Fruit fly (Drosophila melanogaster) whole organism, embryonic: ENCODE data around the gene Gnpat.

ENCODE experiments used
- BtbVII ChIP-seq: fragments of 200-800 bp; sonication (Bioruptor generic); optimal IDR thresholded peaks from 3 replicates; lab custom pipeline; 2017; ENCODE audit warnings: missing biosample characterization, mild to moderate bottlenecking, missing genetic modification characterization
- CG1024 ChIP-seq: fragments of 200-800 bp; sonication (Bioruptor generic); IDR thresholded peaks from 2 replicates; pipeline ENCODE4 v1.3.6; 2022; ENCODE audit warnings: missing biosample characterization, missing genetic modification characterization
- CG10267 ChIP-seq: fragments of 200-800 bp; sonication (Bioruptor generic); optimal IDR thresholded peaks from 2 replicates; lab custom pipeline; 2018; ENCODE audit warnings: missing biosample characterization, mild to moderate bottlenecking, missing genetic modification characterization, moderate library complexity
- CG1603 ChIP-seq: fragments of 200-800 bp; sonication (Bioruptor generic); optimal IDR thresholded peaks from 2 replicates; lab custom pipeline; 2019; ENCODE audit warnings: missing biosample characterization, mild to moderate bottlenecking, missing genetic modification characterization, moderate library complexity
- CG17802 ChIP-seq: fragments of 200-800 bp; sonication (Bioruptor generic); optimal IDR thresholded peaks from 2 replicates; lab custom pipeline; 2018; ENCODE audit warnings: missing biosample characterization, mild to moderate bottlenecking, missing genetic modification characterization, moderate library complexity
- CG18262 ChIP-seq: fragments of 200-800 bp; optimal IDR thresholded peaks from 3 replicates; lab custom pipeline; 2019; ENCODE audit warnings: missing biosample characterization, mild to moderate bottlenecking, missing genetic modification characterization, moderate library complexity
- CG2712 ChIP-seq: fragments of 200-800 bp; optimal IDR thresholded peaks from 3 replicates; lab custom pipeline; 2019; ENCODE audit warnings: missing biosample characterization, mild to moderate bottlenecking, missing genetic modification characterization, moderate library complexity
- CG30020 ChIP-seq: fragments of 200-800 bp; optimal IDR thresholded peaks from 2 replicates; lab custom pipeline; 2019; ENCODE audit warnings: missing biosample characterization, mild to moderate bottlenecking, missing genetic modification characterization, moderate library complexity
- CG42726 ChIP-seq: fragments of 200-800 bp; sonication (Bioruptor generic); IDR thresholded peaks from 2 replicates; pipeline ENCODE4 v1.3.6; 2022; ENCODE audit warnings: missing biosample characterization, missing genetic modification characterization; ENCODE audit not compliant: partially characterized antibody
- CG4404 ChIP-seq: fragments of 200-800 bp; sonication (Bioruptor generic); IDR thresholded peaks from 2 replicates; pipeline ENCODE4 v1.3.6; 2022; ENCODE audit warnings: missing biosample characterization, missing genetic modification characterization
- CG4424 ChIP-seq: fragments of 200-800 bp; sonication (Bioruptor generic); optimal IDR thresholded peaks from 3 replicates; lab custom pipeline; 2016; ENCODE audit warnings: missing biosample characterization, missing genetic modification characterization
- CG5180 ChIP-seq: fragments of 200-800 bp; sonication (Bioruptor generic); optimal IDR thresholded peaks from 3 replicates; lab custom pipeline; 2017; ENCODE audit warnings: missing biosample characterization, missing genetic modification characterization, mild to moderate bottlenecking, moderate library complexity, missing genetic modification reagents
- CG6791 ChIP-seq: fragments of 200-800 bp; sonication (Bioruptor generic); IDR thresholded peaks from 3 replicates; pipeline ENCODE4 v1.3.6; 2022; ENCODE audit warnings: missing biosample characterization, missing genetic modification characterization; ENCODE audit not compliant: partially characterized antibody
- CG7357 ChIP-seq: fragments of 200-800 bp; sonication (Bioruptor generic); IDR thresholded peaks from 3 replicates; pipeline ENCODE4 v1.3.6; 2022; ENCODE audit warnings: missing biosample characterization, missing genetic modification characterization
- CG7839 ChIP-seq: fragments of 200-800 bp; sonication (Bioruptor generic); optimal IDR thresholded peaks from 3 replicates; lab custom pipeline; 2018; ENCODE audit warnings: missing biosample characterization, mild to moderate bottlenecking, missing genetic modification characterization, moderate library complexity
- CG8089 ChIP-seq: fragments of 200-800 bp; sonication (Bioruptor generic); optimal IDR thresholded peaks from 3 replicates; lab custom pipeline; 2016; ENCODE audit warnings: missing biosample characterization, missing genetic modification characterization
- CTCF ChIP-seq: fragments of 200-800 bp; sonication (Bioruptor generic); optimal IDR thresholded peaks from 2 replicates; lab custom pipeline; 2017; ENCODE audit warnings: missing biosample characterization, mild to moderate bottlenecking, missing genetic modification characterization, moderate library complexity
- Dfd ChIP-seq, 2 experiments: fragments of >200 bp; optimal IDR thresholded peaks; 2 replicates each; lab custom pipeline; 2017; ENCODE audit warnings: missing biosample characterization in 2 of 2, missing genetic modification characterization in 2 of 2
- Elba2 ChIP-seq: fragments of 200-800 bp; sonication (Bioruptor generic); optimal IDR thresholded peaks from 3 replicates; lab custom pipeline; 2016; ENCODE audit warnings: missing biosample characterization, missing genetic modification characterization
- Ets97D ChIP-seq: fragments of 200-800 bp; sonication (Bioruptor generic); optimal IDR thresholded peaks from 3 replicates; lab custom pipeline; 2016; ENCODE audit warnings: missing biosample characterization, missing genetic modification characterization
- Hr78 ChIP-seq, 2 experiments: fragments of 200-800 bp in 1 of 2; fragments of >200 bp in 1 of 2; sonication (Bioruptor generic) in 1 of 2; optimal IDR thresholded peaks; 2 replicates each; lab custom pipeline; 2017 to 2019; ENCODE audit warnings: missing biosample characterization in 2 of 2, missing genetic modification characterization in 2 of 2, mild to moderate bottlenecking in 1 of 2, moderate library complexity in 1 of 2
- Lpt ChIP-seq: fragments of >200 bp; optimal IDR thresholded peaks from 2 replicates; lab custom pipeline; 2018; ENCODE audit warnings: missing biosample characterization, missing genetic modification characterization
- MBD-R2 ChIP-seq: fragments of 200-800 bp; sonication (Bioruptor generic); IDR thresholded peaks from 2 replicates; pipeline ENCODE4 v1.3.6; 2022; ENCODE audit warnings: missing biosample characterization, missing genetic modification characterization
- Max ChIP-seq: fragments of 200-800 bp; sonication (Bioruptor generic); optimal IDR thresholded peaks from 2 replicates; lab custom pipeline; 2016; ENCODE audit warnings: missing biosample characterization, mild to moderate bottlenecking, missing genetic modification characterization
- Med ChIP-seq: fragments of 200-800 bp; sonication (Bioruptor generic); peaks from one replicate; lab custom pipeline; 2016; ENCODE audit warnings: missing biosample characterization, missing genetic modification characterization, mild to moderate bottlenecking, inconsistent platforms, moderate library complexity
- Nf-YA ChIP-seq: fragments of 200-800 bp; sonication (Bioruptor generic); IDR thresholded peaks from 2 replicates; pipeline ENCODE4 v1.3.6; 2022; ENCODE audit warnings: missing biosample characterization, missing genetic modification characterization
- Optix ChIP-seq: fragments of 200-800 bp; sonication (Bioruptor generic); IDR thresholded peaks from 3 replicates; pipeline ENCODE4 v1.3.6; 2022; ENCODE audit warnings: missing biosample characterization, missing genetic modification characterization
- Pdp1 ChIP-seq, 2 experiments: fragments of 200-800 bp; sonication (Bioruptor generic); optimal IDR thresholded peaks; 3 replicates each; lab custom pipeline; 2016; ENCODE audit warnings: missing biosample characterization in 2 of 2, missing genetic modification characterization in 2 of 2, mild to moderate bottlenecking in 1 of 2, moderate library complexity in 1 of 2
- Spps ChIP-seq: fragments of 200-800 bp; sonication (Bioruptor generic); optimal IDR thresholded peaks from 2 replicates; lab custom pipeline; 2018; ENCODE audit warnings: missing biosample characterization, mild to moderate bottlenecking, missing genetic modification characterization
- Sry-β ChIP-seq: fragments of 200-800 bp; sonication (Bioruptor generic); optimal IDR thresholded peaks from 2 replicates; lab custom pipeline; 2018; ENCODE audit warnings: missing biosample characterization, mild to moderate bottlenecking, missing genetic modification characterization, moderate library complexity
- Xrp1 ChIP-seq: fragments of 200-800 bp; sonication (Bioruptor generic); IDR thresholded peaks from 2 replicates; pipeline ENCODE4 v1.3.6; 2022; ENCODE audit warnings: missing biosample characterization, missing genetic modification characterization
- ab ChIP-seq: fragments of 200-800 bp; sonication (Bioruptor generic); optimal IDR thresholded peaks from 2 replicates; lab custom pipeline; 2016; ENCODE audit warnings: missing biosample characterization, missing genetic modification characterization
- crp ChIP-seq, 2 experiments: fragments of 200-800 bp; sonication (Bioruptor generic); optimal IDR thresholded peaks; 2 replicates in 1 of 2; 3 replicates in 1 of 2; lab custom pipeline; 2017; ENCODE audit warnings: missing biosample characterization in 2 of 2, missing genetic modification characterization in 2 of 2, mild to moderate bottlenecking in 1 of 2, moderate library complexity in 1 of 2
- cwo ChIP-seq: fragments of 200-800 bp; sonication (Bioruptor generic); optimal IDR thresholded peaks from 3 replicates; lab custom pipeline; 2017; ENCODE audit warnings: missing biosample characterization, missing genetic modification characterization, mild to moderate bottlenecking, moderate library complexity, missing genetic modification reagents
- hb ChIP-seq: fragments of 200-800 bp; sonication (Bioruptor generic); IDR thresholded peaks from 3 replicates; pipeline ENCODE4 v1.3.6; 2022; ENCODE audit warnings: missing biosample characterization, missing genetic modification characterization; ENCODE audit not compliant: partially characterized antibody
- mirr ChIP-seq: fragments of 200-800 bp; sonication (Bioruptor generic); optimal IDR thresholded peaks from 3 replicates; lab custom pipeline; 2018; ENCODE audit warnings: missing biosample characterization, mild to moderate bottlenecking, missing genetic modification characterization
- nmo ChIP-seq: fragments of 200-800 bp; sonication (Bioruptor generic); optimal IDR thresholded peaks from 2 replicates; lab custom pipeline; 2018; ENCODE audit warnings: missing biosample characterization, mild to moderate bottlenecking, missing genetic modification characterization, moderate library complexity
- nom ChIP-seq: fragments of 200-800 bp; sonication (Bioruptor generic); optimal IDR thresholded peaks from 2 replicates; lab custom pipeline; 2017; ENCODE audit warnings: missing biosample characterization, missing genetic modification characterization, mild to moderate bottlenecking, moderate library complexity, missing genetic modification reagents
- pfk ChIP-seq: fragments of 200-800 bp; sonication (Bioruptor generic); optimal IDR thresholded peaks from 2 replicates; lab custom pipeline; 2018; ENCODE audit warnings: missing biosample characterization, mild to moderate bottlenecking, missing genetic modification characterization, moderate library complexity
- pzg ChIP-seq: fragments of 200-800 bp; sonication (Bioruptor generic); optimal IDR thresholded peaks from 3 replicates; lab custom pipeline; 2018; ENCODE audit warnings: missing biosample characterization, mild to moderate bottlenecking, missing genetic modification characterization, moderate library complexity
- row ChIP-seq: fragments of 200-800 bp; sonication (Bioruptor generic); IDR thresholded peaks from 3 replicates; pipeline ENCODE4 v1.3.6; 2022; ENCODE audit warnings: missing biosample characterization, missing genetic modification characterization
- run ChIP-seq: fragments of 200-800 bp; sonication (Bioruptor generic); optimal IDR thresholded peaks from 3 replicates; lab custom pipeline; 2018; ENCODE audit warnings: missing biosample characterization, mild to moderate bottlenecking, missing genetic modification characterization
- sens ChIP-seq: fragments of 200-800 bp; sonication (Bioruptor generic); peaks from one replicate; lab custom pipeline; 2016; ENCODE audit warnings: missing biosample characterization, missing genetic modification characterization
- slbo ChIP-seq: fragments of 200-800 bp; sonication (Bioruptor generic); IDR thresholded peaks from 2 replicates; pipeline ENCODE4 v1.3.6; 2022; ENCODE audit warnings: missing biosample characterization, missing genetic modification characterization
- ssp ChIP-seq: fragments of 200-800 bp; sonication (Bioruptor generic); IDR thresholded peaks from 2 replicates; pipeline ENCODE4 v1.3.6; 2022; ENCODE audit warnings: missing biosample characterization, missing genetic modification characterization
- stwl ChIP-seq: fragments of 200-800 bp; sonication (Bioruptor generic); optimal IDR thresholded peaks from 3 replicates; lab custom pipeline; 2018; ENCODE audit warnings: missing biosample characterization, mild to moderate bottlenecking, missing genetic modification characterization, moderate library complexity
- vvl ChIP-seq: fragments of 200-800 bp; sonication (Bioruptor generic); IDR thresholded peaks from 2 replicates; pipeline ENCODE4 v1.3.6; 2022; ENCODE audit warnings: missing biosample characterization, missing genetic modification characterization

The Gnpat gene

dm6 chr3R:25495072-25495471 lies 4.3 kb upstream of the Gnpat start, which contains the start of gene CG33494:
CG33494 (minus strand) TSS chr3R:25495161.
- TF ChIP-seq CG1024 (GFP tag; lab: Robert Waterston, UW) (peak; percentile 83), CG30020 (tag; lab: Kevin White, UChicago) (peak; percentile 86), row (GFP tag; lab: Robert Waterston, UW) (peak; percentile 38; the same call in 1 of the 3 replicates), stwl (tag; lab: Kevin White, UChicago) (peak; percentile 20), hb (GFP tag; lab: Robert Waterston, UW) (no peak), pfk (GFP tag; lab: Kevin White, UChicago) (peak; percentile 59), ab (GFP tag; lab: Kevin White, UChicago) (no peak), CG18262 (tag; lab: Kevin White, UChicago) (no peak), CG7357 (peak; percentile 79), cwo (GFP tag; lab: Kevin White, UChicago) (no peak), Dfd (GFP tag; optimal IDR thresholded peaks at IDR 0.05; lab: Kevin White, UChicago) (peak in 1 of 2 experiments; percentile 57), CG8089 (GFP tag; lab: Kevin White, UChicago) (no peak), CG17802 (tag; lab: Kevin White, UChicago) (peak; percentile 68), nmo (GFP tag; lab: Kevin White, UChicago) (peak; percentile 0), ssp (GFP tag; lab: Robert Waterston, UW) (peak; percentile 95), CG6791 (GFP tag; lab: Robert Waterston, UW) (0 out of 3 replicates have a peak, but pooled peaks have one; percentile 24), mirr (GFP tag; lab: Kevin White, UChicago) (no peak), Elba2 (GFP tag; lab: Kevin White, UChicago) (no peak), CG1603 (peak; percentile 24), Lpt (GFP tag; lab: Kevin White, UChicago) (no peak), CG5180 (no peak), pzg (GFP tag; lab: Kevin White, UChicago) (peak; percentile 15)

- TF ChIP-seq Nf-YA (GFP tag; lab: Robert Waterston, UW) (no peak), CTCF (GFP tag; lab: Kevin White, UChicago) (peak; percentile 20), slbo (peak; percentile 30; the same call in 1 of the 2 replicates), CG10267 (tag; lab: Kevin White, UChicago) (peak; percentile 91), CG4404 (GFP tag; lab: Robert Waterston, UW) (no peak), run (tag; lab: Kevin White, UChicago) (no peak), Xrp1 (0 out of 2 replicates have a peak, but pooled peaks have one; percentile 21), nom (GFP tag; lab: Kevin White, UChicago) (peak; percentile 95), crp (GFP tag; optimal IDR thresholded peaks at IDR 0.05; lab: Kevin White, UChicago) (peak; percentile 18 to 86), stwl (tag; lab: Kevin White, UChicago) (peak; percentile 51), CG2712 (tag; lab: Kevin White, UChicago) (peak; percentile 17), Pdp1 (GFP tag; optimal IDR thresholded peaks at IDR 0.05; lab: Kevin White, UChicago) (peak in 1 of 2 experiments; percentile 71), sens (GFP tag; lab: Kevin White, UChicago) (peak; percentile 55), Hr78 (GFP tag; optimal IDR thresholded peaks at IDR 0.05; lab: Kevin White, UChicago) (no peak), vvl (GFP tag; lab: Robert Waterston, UW) (peak; percentile 67), Optix (GFP tag; lab: Robert Waterston, UW) (no peak), CG7839 (peak; percentile 1), CG4424 (GFP tag; lab: Kevin White, UChicago) (no peak), BtbVII (no peak), Ets97D (GFP tag; lab: Kevin White, UChicago) (no peak), CG42726 (no peak), Med (GFP tag; lab: Kevin White, UChicago) (peak; percentile 54), Max (peak; percentile 12), MBD-R2 (GFP tag; lab: Robert Waterston, UW) (peak; percentile 30; the same call in 1 of the 2 replicates), Sry-β (GFP tag; lab: Kevin White, UChicago) (peak; percentile 39), Spps (tag; lab: Kevin White, UChicago) (no peak)
These were observed 2.8 kb upstream of the Gnpat start for dm6 chr3R:25493294-25494187.
